Worm (Caenorhabditis elegans) whole organism, young adult: ENCODE measurements around the gene T22F3.11.
"Not testable (repeated sequence)": the region's sequence is repeated elsewhere in the genome, so short reads cannot be mapped to it uniquely, and the experiment has no call there.

Experiments used
- F10E7.11 ChIP-seq: sonication (generic microtip); optimal IDR thresholded peaks from 2 replicates; lab custom pipeline; 2017; ENCODE audit warnings: mild to moderate bottlenecking, missing genetic modification characterization, moderate library complexity, missing compliant biosample characterization
- F22D6.2 ChIP-seq: sonication (generic microtip); optimal IDR thresholded peaks from 2 replicates; lab custom pipeline; 2016; ENCODE audit warnings: mild to moderate bottlenecking, missing genetic modification characterization, missing compliant biosample characterization
- F39B2.1 ChIP-seq: fragments of 200-800 bp; sonication (Bioruptor generic); IDR thresholded peaks from 2 replicates; pipeline ENCODE4 v1.3.6; 2022; ENCODE audit warnings: missing genetic modification reagents, missing genetic modification characterization, missing compliant biosample characterization
- F55B11.4 ChIP-seq: sonication (generic microtip); optimal IDR thresholded peaks from 2 replicates; lab custom pipeline; 2016; ENCODE audit warnings: missing compliant biosample characterization, missing genetic modification characterization, borderline replicate concordance; ENCODE audit not compliant: insufficient read depth
- K11D2.4 ChIP-seq: fragments of 200-800 bp; sonication (Bioruptor generic); IDR thresholded peaks from 2 replicates; pipeline ENCODE4 v1.3.6; 2022; ENCODE audit warnings: missing genetic modification reagents, missing genetic modification characterization, missing compliant biosample characterization
- Y95B8A.8 ChIP-seq: fragments of 200-800 bp; sonication (Bioruptor generic); IDR thresholded peaks from 2 replicates; pipeline ENCODE4 v1.3.6; 2022; ENCODE audit warnings: missing genetic modification reagents, missing genetic modification characterization, missing compliant biosample characterization
- ama-1 ChIP-seq, 3 experiments: fragments of 150-350 bp in 1 of 3; sonication (generic microtip) in 2 of 3; optimal IDR thresholded peaks; 2 replicates each; lab custom pipeline; 2014 to 2018; ENCODE audit warnings: missing biosample characterization in 2 of 3, missing genetic modification characterization in 2 of 3, missing genetic modification reagents in 2 of 3
- atf-7 ChIP-seq: sonication (generic microtip); optimal IDR thresholded peaks from 2 replicates; lab custom pipeline; 2017; ENCODE audit warnings: mild to moderate bottlenecking, missing genetic modification characterization, missing compliant biosample characterization
- athp-1 ChIP-seq: sonication (generic microtip); optimal IDR thresholded peaks from 2 replicates; lab custom pipeline; 2017; ENCODE audit warnings: mild to moderate bottlenecking, missing genetic modification characterization, missing compliant biosample characterization
- ccch-3 ChIP-seq: fragments of 200-800 bp; sonication (Bioruptor generic); optimal IDR thresholded peaks from 2 replicates; lab custom pipeline; 2018; ENCODE audit warnings: mild to moderate bottlenecking, missing genetic modification characterization, missing compliant biosample characterization
- cebp-1 ChIP-seq, 2 experiments: fragments of 200-800 bp in 1 of 2; sonication (Bioruptor generic) in 1 of 2; sonication (generic microtip) in 1 of 2; IDR thresholded peaks in 1 of 2; optimal IDR thresholded peaks in 1 of 2; 2 replicates each; pipeline versions ENCODE4 v1.3.6 to Lab custom; 2017 to 2022; ENCODE audit warnings: missing compliant biosample characterization in 2 of 2, missing genetic modification characterization in 2 of 2, mild to moderate bottlenecking in 1 of 2, missing genetic modification reagents in 1 of 2, moderate library complexity in 1 of 2
- ceh-27 ChIP-seq: fragments of 200-800 bp; sonication (Bioruptor generic); optimal IDR thresholded peaks from 2 replicates; lab custom pipeline; 2018; ENCODE audit warnings: mild to moderate bottlenecking, missing genetic modification characterization, moderate library complexity, missing compliant biosample characterization
- ceh-91 ChIP-seq: fragments of 200-800 bp; sonication (Bioruptor generic); IDR thresholded peaks from 2 replicates; pipeline ENCODE4 v1.3.6; 2022; ENCODE audit warnings: missing genetic modification reagents, missing genetic modification characterization, missing compliant biosample characterization
- dpff-1 ChIP-seq: sonication (generic microtip); optimal IDR thresholded peaks from 2 replicates; lab custom pipeline; 2017; ENCODE audit warnings: mild to moderate bottlenecking, missing genetic modification characterization, missing compliant biosample characterization
- efl-1 ChIP-seq: fragments of 150-350 bp; optimal IDR thresholded peaks from 2 replicates; lab custom pipeline; 2014; ENCODE audit warnings: missing biosample characterization, missing genetic modification reagents, missing genetic modification characterization
- egl-44 ChIP-seq: fragments of 200-800 bp; sonication (Bioruptor generic); IDR thresholded peaks from 2 replicates; pipeline ENCODE4 v1.3.6; 2022; ENCODE audit warnings: missing genetic modification reagents, missing genetic modification characterization, missing compliant biosample characterization
- gei-17 ChIP-seq: fragments of 200-800 bp; sonication (Bioruptor generic); optimal IDR thresholded peaks from 2 replicates; lab custom pipeline; 2018; ENCODE audit warnings: mild to moderate bottlenecking, missing genetic modification characterization, missing compliant biosample characterization
- him-1 ChIP-seq: sonication (generic microtip); optimal IDR thresholded peaks from 2 replicates; lab custom pipeline; 2016; ENCODE audit warnings: missing genotype, missing genetic modification reagents, missing genetic modification characterization, missing compliant biosample characterization
- hrde-1 ChIP-seq: sonication (generic microtip); optimal IDR thresholded peaks from 2 replicates; lab custom pipeline; 2016; ENCODE audit warnings: missing genetic modification characterization, mild to moderate bottlenecking, missing compliant biosample characterization, moderate library complexity, missing genotype, missing genetic modification reagents, borderline replicate concordance
- let-526 ChIP-seq: fragments of 200-800 bp; sonication (Bioruptor generic); IDR thresholded peaks from 2 replicates; pipeline ENCODE4 v1.3.6; 2022; ENCODE audit warnings: missing genetic modification reagents, missing genetic modification characterization, missing compliant biosample characterization
- lsy-27 ChIP-seq: sonication (generic microtip); optimal IDR thresholded peaks from 2 replicates; lab custom pipeline; 2017; ENCODE audit warnings: missing genetic modification characterization, mild to moderate bottlenecking, missing compliant biosample characterization, antibody characterized with exemption, missing genotype, borderline replicate concordance; ENCODE audit not compliant: insufficient read depth
- madf-10 ChIP-seq: sonication (generic microtip); optimal IDR thresholded peaks from 2 replicates; lab custom pipeline; 2016; ENCODE audit warnings: mild to moderate bottlenecking, missing genetic modification characterization, missing compliant biosample characterization
- madf-6 ChIP-seq: fragments of 200-800 bp; sonication (Bioruptor generic); IDR thresholded peaks from 2 replicates; pipeline ENCODE4 v1.3.6; 2022; ENCODE audit warnings: missing genetic modification reagents, missing genetic modification characterization, missing compliant biosample characterization
- madf-8 ChIP-seq: fragments of 200-800 bp; sonication (Bioruptor generic); conservative IDR thresholded peaks from 2 replicates; pipeline ENCODE4 v1.3.6; 2022; ENCODE audit warnings: missing genetic modification reagents, missing genetic modification characterization, missing compliant biosample characterization
- mel-28 ChIP-seq: sonication (generic microtip); optimal IDR thresholded peaks from 2 replicates; lab custom pipeline; 2016; ENCODE audit warnings: borderline replicate concordance, mild to moderate bottlenecking, missing genetic modification characterization, missing compliant biosample characterization
- mxl-1 ChIP-seq: sonication (generic microtip); optimal IDR thresholded peaks from 2 replicates; lab custom pipeline; 2016; ENCODE audit warnings: missing genetic modification characterization, missing compliant biosample characterization
- nhr-120 ChIP-seq: fragments of 200-800 bp; sonication (Bioruptor generic); IDR thresholded peaks from 2 replicates; pipeline ENCODE4 v1.3.6; 2022; ENCODE audit warnings: missing genetic modification characterization, missing compliant biosample characterization
- pbrm-1 ChIP-seq: fragments of 200-800 bp; sonication (Bioruptor generic); IDR thresholded peaks from 2 replicates; pipeline ENCODE4 v1.3.6; 2022; ENCODE audit warnings: missing genetic modification reagents, missing genetic modification characterization, missing compliant biosample characterization
- sea-2 ChIP-seq: fragments of 200-800 bp; sonication (Bioruptor generic); IDR thresholded peaks from 2 replicates; pipeline ENCODE4 v1.3.6; 2022; ENCODE audit warnings: missing genetic modification characterization, missing compliant biosample characterization
- snpc-3.4 ChIP-seq: sonication (generic microtip); optimal IDR thresholded peaks from 2 replicates; lab custom pipeline; 2017; ENCODE audit warnings: missing genetic modification characterization, mild to moderate bottlenecking, missing compliant biosample characterization, antibody characterized with exemption, moderate library complexity, missing genotype, missing genetic modification reagents
- snpc-4 ChIP-seq, 5 experiments: fragments of 150-350 bp in 1 of 5; sonication (generic microtip) in 4 of 5; optimal IDR thresholded peaks; 2 replicates each; lab custom pipeline; 2014 to 2018; ENCODE audit warnings: missing genetic modification characterization in 5 of 5, missing biosample characterization in 3 of 5, antibody characterized with exemption in 2 of 5, mild to moderate bottlenecking in 2 of 5, missing compliant biosample characterization in 2 of 5, missing genotype in 2 of 5, moderate library complexity in 2 of 5, missing genetic modification reagents in 1 of 5
- sptf-2 ChIP-seq: fragments of 200-800 bp; sonication (Bioruptor generic); optimal IDR thresholded peaks from 2 replicates; lab custom pipeline; 2018; ENCODE audit warnings: mild to moderate bottlenecking, missing genetic modification characterization, missing compliant biosample characterization
- unc-62 ChIP-seq: fragments of 150-350 bp; optimal IDR thresholded peaks from 2 replicates; lab custom pipeline; 2014; ENCODE audit warnings: missing biosample characterization, missing genetic modification reagents, missing genetic modification characterization
- ztf-25 ChIP-seq: fragments of 200-800 bp; sonication (Bioruptor generic); IDR thresholded peaks from 2 replicates; pipeline ENCODE4 v1.3.6; 2022; ENCODE audit warnings: missing genetic modification reagents, missing genetic modification characterization, missing compliant biosample characterization
- ztf-3 ChIP-seq: fragments of 200-800 bp; sonication (Bioruptor generic); optimal IDR thresholded peaks from 2 replicates; lab custom pipeline; 2018; ENCODE audit warnings: mild to moderate bottlenecking, missing genetic modification characterization, missing compliant biosample characterization

Gene T22F3.11

ce11 chrV:3626944-3627343 lies 12.6 kb upstream of the T22F3.11 start, which contains the start of gene F59B1.4:
TSS of gene F59B1.4 (minus strand) at chrV:3627044.
- TF ChIP-seq egl-44 (GFP tag; lab: Robert Waterston, UW) (no peak), ccch-3 (no peak), snpc-3.4 (no peak), ama-1 (optimal IDR thresholded peaks at IDR 0.05; lab: Kevin White, UChicago) (no peak), ama-1 (GFP tag; optimal IDR thresholded peaks at IDR 0.05; lab: Kevin White, UChicago) (no peak), ceh-91 (GFP tag; lab: Robert Waterston, UW) (no peak), sea-2 (no peak), sptf-2 (no peak), Y95B8A.8 (GFP tag; lab: Robert Waterston, UW) (no peak), let-526 (GFP tag; lab: Robert Waterston, UW) (no peak), snpc-4 (GFP tag; optimal IDR thresholded peaks at IDR 0.05; lab: Kevin White, UChicago) (no peak), snpc-4 (tag; optimal IDR thresholded peaks at IDR 0.05; lab: Kevin White, UChicago) (no peak), ztf-3 (GFP tag; lab: Kevin White, UChicago) (no peak), mel-28 (tag; lab: Kevin White, UChicago) (no peak), athp-1 (no peak), madf-6 (GFP tag; lab: Robert Waterston, UW) (no peak), F55B11.4 (no peak), F39B2.1 (GFP tag; lab: Robert Waterston, UW) (no peak), dpff-1 (tag; lab: Kevin White, UChicago) (no peak), madf-10 (tag; lab: Kevin White, UChicago) (no peak), ztf-25 (no peak)

ce11 chrV:3620608-3621007 lies 6.3 kb upstream of the T22F3.11 start, which contains the start of gene srx-93:
TSS of gene srx-93 (minus strand) at chrV:3620708.
- TF ChIP-seq K11D2.4 (GFP tag; lab: Robert Waterston, UW); pbrm-1 (GFP tag; lab: Robert Waterston, UW); efl-1: not testable (repeated sequence)

ce11 chrV:3616844-3617243 lies 2.5 kb upstream of the T22F3.11 start:
- TF ChIP-seq unc-62 (no peak), F22D6.2 (no peak), ceh-27 (GFP tag; lab: Kevin White, UChicago) (no peak), hrde-1 (no peak), nhr-120 (GFP tag; lab: Robert Waterston, UW) (no peak), madf-8 (GFP tag; lab: Robert Waterston, UW) (no peak), gei-17 (GFP tag; lab: Kevin White, UChicago) (no peak), F10E7.11 (tag; lab: Kevin White, UChicago) (no peak), cebp-1 (GFP tag; IDR thresholded peaks at IDR 0.05; lab: Robert Waterston, UW) (no peak), cebp-1 (tag; optimal IDR thresholded peaks at IDR 0.05; lab: Kevin White, UChicago) (no peak), ztf-3 (GFP tag; lab: Kevin White, UChicago) (no peak), atf-7 (tag; lab: Kevin White, UChicago) (no peak), mxl-1 (tag; lab: Kevin White, UChicago) (no peak), him-1 (tag; lab: Kevin White, UChicago) (no peak), lsy-27 (tag; lab: Kevin White, UChicago) (no peak)
